Worm (Caenorhabditis elegans) whole organism, mixed stage, embryonic: ENCODE data around the gene bli-6.

Experiments
- M03D4.4 ChIP-seq: sonication (generic microtip); optimal IDR thresholded peaks from 2 replicates; lab custom pipeline; 2017; ENCODE audit warnings: mild to moderate bottlenecking, missing genetic modification characterization, missing compliant biosample characterization
- bed-3 ChIP-seq: fragments of 200-800 bp; sonication (Bioruptor generic); optimal IDR thresholded peaks from 3 replicates; lab custom pipeline; 2018; ENCODE audit warnings: mild to moderate bottlenecking, missing genetic modification characterization, moderate library complexity, missing compliant biosample characterization
- blmp-1 ChIP-seq: fragments of 150-350 bp; optimal IDR thresholded peaks from 2 replicates; lab custom pipeline; 2014; ENCODE audit warnings: missing biosample characterization, missing genetic modification characterization
- ceh-43 ChIP-seq: fragments of 200-800 bp; sonication (Bioruptor generic); optimal IDR thresholded peaks from 2 replicates; lab custom pipeline; 2018; ENCODE audit warnings: mild to moderate bottlenecking, missing genetic modification characterization, moderate library complexity, missing compliant biosample characterization
- ceh-83 ChIP-seq: fragments of 200-800 bp; sonication (Bioruptor generic); optimal IDR thresholded peaks from 2 replicates; lab custom pipeline; 2018; ENCODE audit warnings: mild to moderate bottlenecking, missing genetic modification characterization, missing compliant biosample characterization
- ces-1 ChIP-seq: fragments of 150-350 bp; optimal IDR thresholded peaks from 2 replicates; lab custom pipeline; 2014; ENCODE audit warnings: missing biosample characterization, missing genetic modification reagents, missing genetic modification characterization
- cnd-1 ChIP-seq: fragments of 200-800 bp; sonication (Bioruptor generic); optimal IDR thresholded peaks from 2 replicates; lab custom pipeline; 2018; ENCODE audit warnings: mild to moderate bottlenecking, missing genetic modification characterization, missing compliant biosample characterization
- drap-1 ChIP-seq: fragments of 200-800 bp; sonication (Bioruptor generic); optimal IDR thresholded peaks from 3 replicates; lab custom pipeline; 2018; ENCODE audit warnings: mild to moderate bottlenecking, missing genetic modification characterization, missing compliant biosample characterization
- elt-1 ChIP-seq: sonication (generic microtip); optimal IDR thresholded peaks from 2 replicates; lab custom pipeline; 2017; ENCODE audit warnings: missing genetic modification characterization, mild to moderate bottlenecking, missing compliant biosample characterization, antibody characterized with exemption, moderate library complexity, borderline replicate concordance; ENCODE audit not compliant: insufficient read depth
- elt-3 ChIP-seq: fragments of 150-350 bp; optimal IDR thresholded peaks from 2 replicates; lab custom pipeline; 2014; ENCODE audit warnings: missing biosample characterization, missing genetic modification characterization
- flh-1 ChIP-seq: fragments of 200-800 bp; sonication (Bioruptor generic); optimal IDR thresholded peaks from 2 replicates; lab custom pipeline; 2018; ENCODE audit warnings: mild to moderate bottlenecking, missing genetic modification characterization, moderate library complexity, missing compliant biosample characterization
- ham-2 ChIP-seq: fragments of 200-800 bp; sonication (Bioruptor generic); optimal IDR thresholded peaks from 2 replicates; lab custom pipeline; 2018; ENCODE audit warnings: mild to moderate bottlenecking, missing genetic modification characterization, missing compliant biosample characterization
- hlh-1 ChIP-seq: fragments of 150-350 bp; optimal IDR thresholded peaks from 2 replicates; lab custom pipeline; 2014; ENCODE audit warnings: missing biosample characterization, missing genetic modification reagents, missing genetic modification characterization
- lin-13 ChIP-seq: fragments of 150-350 bp; optimal IDR thresholded peaks from 2 replicates; lab custom pipeline; 2014; ENCODE audit warnings: missing biosample characterization, missing genetic modification characterization
- lin-32 ChIP-seq: fragments of 200-800 bp; sonication (Bioruptor generic); optimal IDR thresholded peaks from 2 replicates; lab custom pipeline; 2018; ENCODE audit warnings: mild to moderate bottlenecking, missing genetic modification characterization, missing compliant biosample characterization
- lsy-2 ChIP-seq: fragments of 150-350 bp; optimal IDR thresholded peaks from 2 replicates; lab custom pipeline; 2014; ENCODE audit warnings: missing biosample characterization, missing genetic modification characterization
- mab-5 ChIP-seq: fragments of 150-350 bp; optimal IDR thresholded peaks from 2 replicates; lab custom pipeline; 2014; ENCODE audit warnings: missing biosample characterization, missing genetic modification characterization
- mep-1 ChIP-seq: fragments of 150-350 bp; optimal IDR thresholded peaks from 2 replicates; lab custom pipeline; 2017; ENCODE audit warnings: missing biosample characterization, missing genetic modification reagents, missing genetic modification characterization, inconsistent platforms
- nhr-12 ChIP-seq: fragments of 150-350 bp; optimal IDR thresholded peaks from 2 replicates; lab custom pipeline; 2014; ENCODE audit warnings: missing biosample characterization, missing genetic modification characterization
- nhr-2 ChIP-seq: fragments of 150-350 bp; optimal IDR thresholded peaks from 2 replicates; lab custom pipeline; 2014; ENCODE audit warnings: missing biosample characterization, missing genetic modification characterization
- nhr-237 ChIP-seq: fragments of 150-350 bp; optimal IDR thresholded peaks from 2 replicates; lab custom pipeline; 2014; ENCODE audit warnings: missing biosample characterization, missing genetic modification characterization
- nhr-28 ChIP-seq: fragments of 150-350 bp; optimal IDR thresholded peaks from 2 replicates; lab custom pipeline; 2014; ENCODE audit warnings: missing biosample characterization, missing genetic modification characterization
- nhr-76 ChIP-seq: sonication (generic microtip); optimal IDR thresholded peaks from 2 replicates; lab custom pipeline; 2017; ENCODE audit warnings: missing biosample characterization, missing genetic modification characterization
- sem-2 ChIP-seq: fragments of 200-800 bp; sonication (Bioruptor generic); optimal IDR thresholded peaks from 2 replicates; lab custom pipeline; 2018; ENCODE audit warnings: mild to moderate bottlenecking, missing genetic modification characterization, missing compliant biosample characterization
- snpc-4 ChIP-seq: fragments of 150-350 bp; optimal IDR thresholded peaks from 2 replicates; lab custom pipeline; 2014; ENCODE audit warnings: missing biosample characterization, missing genetic modification characterization
- sptf-1 ChIP-seq: sonication (generic microtip); optimal IDR thresholded peaks from 2 replicates; lab custom pipeline; 2017; ENCODE audit warnings: mild to moderate bottlenecking, missing genetic modification characterization, moderate library complexity, missing compliant biosample characterization
- tbx-8 ChIP-seq: fragments of 200-800 bp; sonication (Bioruptor generic); optimal IDR thresholded peaks from 2 replicates; lab custom pipeline; 2018; ENCODE audit warnings: mild to moderate bottlenecking, missing genetic modification characterization, moderate library complexity, missing compliant biosample characterization
- unc-120 ChIP-seq: sonication (generic microtip); optimal IDR thresholded peaks from 2 replicates; lab custom pipeline; 2017; ENCODE audit warnings: missing genetic modification characterization, missing compliant biosample characterization; ENCODE audit not compliant: poor library complexity, severe bottlenecking
- unc-39 ChIP-seq: fragments of 150-350 bp; optimal IDR thresholded peaks from 2 replicates; lab custom pipeline; 2014; ENCODE audit warnings: missing biosample characterization, missing genetic modification characterization
- unc-62 ChIP-seq: fragments of 150-350 bp; optimal IDR thresholded peaks from 2 replicates; lab custom pipeline; 2014; ENCODE audit warnings: missing biosample characterization, missing genetic modification reagents, missing genetic modification characterization
- zip-8 ChIP-seq: fragments of 150-350 bp; optimal IDR thresholded peaks from 2 replicates; lab custom pipeline; 2014; ENCODE audit warnings: missing biosample characterization, missing genetic modification characterization
- ztf-11 ChIP-seq: fragments of 150-350 bp; optimal IDR thresholded peaks from 2 replicates; lab custom pipeline; 2014; ENCODE audit warnings: missing biosample characterization, missing genetic modification characterization

bli-6 gene

DNA sequence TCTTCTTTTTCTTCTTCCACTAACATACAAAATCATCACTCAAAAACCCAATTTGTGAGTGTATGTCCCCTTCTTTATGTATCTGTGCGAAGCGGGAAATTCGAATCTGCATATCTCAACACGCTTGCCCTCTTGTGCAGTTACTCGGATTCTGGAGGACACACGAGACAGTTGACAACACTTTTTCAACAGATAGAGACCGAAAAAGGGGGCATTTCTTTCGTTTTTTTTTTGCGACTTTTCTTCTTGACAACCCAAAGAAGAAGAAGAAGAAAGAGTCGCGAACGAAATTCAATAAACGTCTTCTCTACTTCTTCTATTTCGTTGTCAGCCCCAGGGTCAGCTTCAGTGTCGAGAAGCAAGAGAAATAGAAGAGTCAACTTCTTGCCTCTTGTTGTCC, 10.8 kb upstream of the bli-6 start:
- no peak for TF ChIP-seq blmp-1 (tag; lab: Kevin White, UChicago)
- peak; percentile 92 for TF ChIP-seq ces-1

DNA sequence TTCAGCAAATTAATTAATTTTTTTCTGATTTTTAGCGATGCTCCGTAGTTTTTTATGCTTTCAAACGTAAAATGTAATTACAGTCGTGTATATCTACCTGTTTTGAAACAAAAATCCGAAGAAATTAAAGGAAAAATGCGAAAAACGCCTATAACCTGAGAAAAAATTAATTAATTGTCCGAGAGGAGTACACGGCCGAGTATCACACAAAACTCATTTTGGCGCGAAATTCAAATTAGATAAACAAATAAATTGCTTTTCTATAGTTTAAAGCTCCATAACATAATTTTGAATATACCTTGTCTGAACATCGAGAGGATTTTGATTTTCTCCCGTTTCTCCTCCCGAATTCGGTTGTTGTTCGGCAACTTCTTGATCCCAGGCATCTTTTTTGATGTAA, 7.4 kb upstream of the bli-6 start:
- TF ChIP-seq zip-8 (tag; lab: Kevin White, UChicago): no peak
- TF ChIP-seq ztf-11 (tag; lab: Kevin White, UChicago): no peak
- no peak for TF ChIP-seq nhr-28 (tag; lab: Kevin White, UChicago)
- no peak for TF ChIP-seq ceh-43 (GFP tag; lab: Kevin White, UChicago)
- TF ChIP-seq ceh-83 (GFP tag; lab: Kevin White, UChicago): no peak
- TF ChIP-seq nhr-237 (tag; lab: Kevin White, UChicago): no peak
- TF ChIP-seq ham-2 (GFP tag; lab: Kevin White, UChicago): no peak
- TF ChIP-seq unc-39 (tag; lab: Kevin White, UChicago): no peak
- no peak for TF ChIP-seq unc-120 (tag; lab: Kevin White, UChicago)
- no peak for TF ChIP-seq unc-62 (GFP tag; lab: Kevin White, UChicago)
- no peak for TF ChIP-seq M03D4.4 (tag; lab: Kevin White, UChicago)
- no peak for TF ChIP-seq lsy-2 (tag; lab: Kevin White, UChicago)
- TF ChIP-seq mab-5 (tag; lab: Kevin White, UChicago): no peak

DNA sequence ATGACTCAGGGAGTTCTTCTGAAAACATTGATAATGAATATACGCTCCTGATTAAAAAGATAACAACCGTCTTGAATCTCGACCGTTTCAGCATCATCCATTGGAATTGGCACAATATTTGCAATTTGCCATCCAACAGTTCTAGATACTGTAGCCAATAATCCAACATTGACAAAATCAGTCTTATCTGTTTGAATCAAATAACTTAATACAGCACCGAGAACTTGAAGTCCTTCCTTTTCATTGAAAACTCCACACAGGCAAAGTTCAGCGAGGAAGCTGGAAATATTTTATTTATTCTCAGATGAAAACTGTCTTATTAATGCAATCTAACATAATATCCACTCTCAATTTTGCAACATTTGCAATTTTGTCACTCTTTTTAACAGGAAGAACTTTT, 4.6 kb upstream of the bli-6 start:
- TF ChIP-seq hlh-1 (no peak), nhr-28 (tag; lab: Kevin White, UChicago) (no peak), sptf-1 (no peak), mep-1 (tag; lab: Kevin White, UChicago) (no peak), unc-120 (tag; lab: Kevin White, UChicago) (no peak), flh-1 (GFP tag; lab: Kevin White, UChicago) (no peak), ceh-43 (GFP tag; lab: Kevin White, UChicago) (no peak), lin-13 (tag; lab: Kevin White, UChicago) (no peak), nhr-12 (tag; lab: Kevin White, UChicago) (no peak), sem-2 (GFP tag; lab: Kevin White, UChicago) (no peak), blmp-1 (tag; lab: Kevin White, UChicago) (no peak), M03D4.4 (tag; lab: Kevin White, UChicago) (no peak), ceh-83 (GFP tag; lab: Kevin White, UChicago) (no peak), ces-1 (no peak), nhr-2 (no peak), nhr-237 (tag; lab: Kevin White, UChicago) (no peak), bed-3 (no peak), mab-5 (tag; lab: Kevin White, UChicago) (no peak)

DNA sequence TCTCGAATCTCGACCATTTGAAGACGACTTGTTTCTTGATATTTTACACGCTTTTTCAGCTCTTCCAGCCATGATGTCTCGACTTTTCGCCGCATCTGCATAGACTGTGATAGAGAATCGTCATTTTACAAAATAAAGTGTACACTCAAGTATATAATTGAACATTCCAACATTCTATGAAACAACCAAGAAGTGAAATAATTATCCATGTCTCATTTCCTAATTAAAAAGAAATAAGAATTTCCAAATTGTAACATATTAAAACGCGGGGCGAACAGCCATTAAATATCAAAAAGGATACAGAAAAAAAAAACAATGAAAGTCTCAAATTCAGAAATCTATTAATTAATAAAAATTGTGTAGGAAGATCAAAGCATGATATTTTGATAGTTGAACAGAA, 3.9 kb upstream of the bli-6 start, which contains the start of gene smg-3:
smg-3 (minus strand) TSS at position 101 of the 400 bp plus-strand sequence.
- TF ChIP-seq ham-2 (GFP tag; lab: Kevin White, UChicago) (no peak), snpc-4 (tag; lab: Kevin White, UChicago) (no peak), bed-3 (no peak), lin-32 (GFP tag; lab: Kevin White, UChicago) (no peak), hlh-1 (no peak), nhr-12 (tag; lab: Kevin White, UChicago) (no peak), cnd-1 (tag; lab: Kevin White, UChicago) (no peak), mep-1 (tag; lab: Kevin White, UChicago) (no peak), elt-1 (tag; lab: Kevin White, UChicago) (no peak), elt-3 (tag; lab: Kevin White, UChicago) (no peak), blmp-1 (tag; lab: Kevin White, UChicago) (no peak), unc-62 (GFP tag; lab: Kevin White, UChicago) (no peak), sptf-1 (no peak), drap-1 (GFP tag; lab: Kevin White, UChicago) (no peak), ceh-83 (GFP tag; lab: Kevin White, UChicago) (no peak), ceh-43 (GFP tag; lab: Kevin White, UChicago) (no peak), unc-120 (tag; lab: Kevin White, UChicago) (no peak), nhr-76 (tag; lab: Kevin White, UChicago) (no peak), nhr-237 (tag; lab: Kevin White, UChicago) (no peak), tbx-8 (GFP tag; lab: Kevin White, UChicago) (no peak)
